Worm (Caenorhabditis elegans) whole organism, midembryonic: Measurements from ENCODE around the gene Y47D7A.17.

ENCODE experiments used
- T22C8.4 ChIP-seq: fragments of 200-800 bp; sonication (Bioruptor generic); IDR thresholded peaks from 2 replicates; pipeline ENCODE4 v1.3.6; 2022; ENCODE audit warnings: missing genetic modification characterization, missing compliant biosample characterization
- cog-1 ChIP-seq: sonication (generic microtip); optimal IDR thresholded peaks from 2 replicates; lab custom pipeline; 2016; ENCODE audit warnings: missing genetic modification characterization, missing compliant biosample characterization
- flt-1 ChIP-seq: fragments of 200-800 bp; sonication (Bioruptor generic); IDR thresholded peaks from 2 replicates; pipeline ENCODE4 v1.3.6; 2022; ENCODE audit warnings: missing genetic modification characterization, missing compliant biosample characterization
- klf-2 ChIP-seq: fragments of 200-800 bp; sonication (Bioruptor generic); conservative IDR thresholded peaks from 2 replicates; pipeline ENCODE4 v1.3.6; 2022; ENCODE audit warnings: missing genetic modification reagents, missing genetic modification characterization, missing compliant biosample characterization
- ref-1 ChIP-seq: fragments of 200-800 bp; sonication (Bioruptor generic); conservative IDR thresholded peaks from 2 replicates; pipeline ENCODE4 v1.3.6; 2022; ENCODE audit warnings: missing genetic modification reagents, missing genetic modification characterization, missing compliant biosample characterization
- tab-1 ChIP-seq: fragments of 200-800 bp; sonication (Bioruptor generic); IDR thresholded peaks from 2 replicates; pipeline ENCODE4 v1.3.6; 2022; ENCODE audit warnings: missing genetic modification characterization, missing compliant biosample characterization
- ztf-29 ChIP-seq: fragments of 200-800 bp; sonication (Bioruptor generic); IDR thresholded peaks from 2 replicates; pipeline ENCODE4 v1.3.6; 2022; ENCODE audit warnings: missing genetic modification reagents, missing genetic modification characterization, missing compliant biosample characterization

ce11 chrV:4410643-4411042, 971 bp downstream of the Y47D7A.17 start, which contains the start of gene Y47D7A.3:
- TF ChIP-seq klf-2 (GFP tag; lab: Robert Waterston, UW) (no peak), ref-1 (GFP tag; lab: Robert Waterston, UW) (no peak), ztf-29 (no peak), tab-1 (GFP tag; lab: Robert Waterston, UW) (no peak), T22C8.4 (GFP tag; lab: Robert Waterston, UW) (no peak), cog-1 (tag; lab: Kevin White, UChicago) (no peak), flt-1 (no peak)
